Fruit fly (Drosophila melanogaster): ENCODE measurements around the gene CG44194.

The CG44194 gene

dm6 chr3R:12997550-12998233 lies at the start of gene CG44194, which contains the start of the genes CG17327 and CG7518:
Gene CG44194 (minus strand): TSS chr3R:12997726.
Gene CG17327 (minus strand): TSS chr3R:12997726.
Gene CG7518 (plus strand): TSS chr3R:12998089.
- TF ChIP-seq ey (GFP tag; optimal IDR thresholded peaks at IDR 0.05) (peak; percentile 28), psq (GFP tag; optimal IDR thresholded peaks at IDR 0.05) (peak; percentile 7), h (GFP tag; optimal IDR thresholded peaks at IDR 0.05) (no peak), N (GFP tag; optimal IDR thresholded peaks at IDR 0.05) (peak; percentile 25), Hr83 (GFP tag; optimal IDR thresholded peaks at IDR 0.05; ENCODE audit: poor library complexity, severe bottlenecking) (peak; percentile 43), Rel (GFP tag; optimal IDR thresholded peaks at IDR 0.05) (no peak), Rel (tag; optimal IDR thresholded peaks at IDR 0.05) (peak; percentile 82)

- no peak for TF ChIP-seq Dif (GFP tag; optimal IDR thresholded peaks at IDR 0.05; ENCODE audit: partially characterized antibody)
- no peak for TF ChIP-seq br (GFP tag; optimal IDR thresholded peaks at IDR 0.05)
- no peak for TF ChIP-seq psq (GFP tag; optimal IDR thresholded peaks at IDR 0.05)
- TF ChIP-seq HLH106 (tag; optimal IDR thresholded peaks at IDR 0.05), result no peak
- no peak for TF ChIP-seq Mio (GFP tag; optimal IDR thresholded peaks at IDR 0.05)
- no peak for TF ChIP-seq ey (GFP tag; optimal IDR thresholded peaks at IDR 0.05)
Observed at dm6 chr3R:13044459-13044858, 46.9 kb upstream of the CG44194 start, which contains the start of gene Hsc70-2. Gene Hsc70-2 (plus strand): TSS chr3R:13044759.

dm6 chr3R:13043857-13044256 lies 46.3 kb upstream of the CG44194 start, which contains the start of gene CG45122:
Gene CG45122 (plus strand): TSS chr3R:13044157.
- TF ChIP-seq Vsx2 (GFP tag; optimal IDR thresholded peaks at IDR 0.05; ENCODE audit: partially characterized antibody) (no peak), sage (GFP tag; optimal IDR thresholded peaks at IDR 0.05) (no peak), ey (GFP tag; optimal IDR thresholded peaks at IDR 0.05) (no peak), GATAd (GFP tag; optimal IDR thresholded peaks at IDR 0.05) (no peak), usp (GFP tag; optimal IDR thresholded peaks at IDR 0.05) (no peak), CrebA (GFP tag; optimal IDR thresholded peaks at IDR 0.05; ENCODE audit: borderline replicate concordance) (no peak), OdsH (GFP tag; optimal IDR thresholded peaks at IDR 0.05) (no peak), br (GFP tag; optimal IDR thresholded peaks at IDR 0.05) (no peak), pan (optimal IDR thresholded peaks at IDR 0.05) (no peak), Sp1 (GFP tag; optimal IDR thresholded peaks at IDR 0.05) (no peak), dl (GFP tag; optimal IDR thresholded peaks at IDR 0.05; ENCODE audit: insufficient read depth in 1 of 2, partially characterized antibody in 2 of 2) (no peak), foxo (GFP tag; optimal IDR thresholded peaks at IDR 0.05) (no peak), Hr78 (GFP tag; optimal IDR thresholded peaks at IDR 0.05) (no peak), rgr (GFP tag; optimal IDR thresholded peaks at IDR 0.05) (no peak), brk (GFP tag; optimal IDR thresholded peaks at IDR 0.05) (no peak)

- TF ChIP-seq Dfd (GFP tag; optimal IDR thresholded peaks at IDR 0.05) (peak; percentile 61), rgr (GFP tag; optimal IDR thresholded peaks at IDR 0.05) (no peak)
Observed at dm6 chr3R:13042258-13043032, 44.9 kb upstream of the CG44194 start, which contains the start of gene snk. Gene snk (minus strand): TSS chr3R:13042770.

- no peak for TF ChIP-seq Hr83 (GFP tag; optimal IDR thresholded peaks at IDR 0.05; ENCODE audit: poor library complexity, severe bottlenecking)
- TF ChIP-seq usp (GFP tag; optimal IDR thresholded peaks at IDR 0.05), result no peak
- TF ChIP-seq jim (GFP tag; optimal IDR thresholded peaks at IDR 0.05), result no peak
- no peak for TF ChIP-seq h (GFP tag; optimal IDR thresholded peaks at IDR 0.05)
- TF ChIP-seq ey (GFP tag; optimal IDR thresholded peaks at IDR 0.05), result no peak
- TF ChIP-seq CrebA (GFP tag; optimal IDR thresholded peaks at IDR 0.05; ENCODE audit: borderline replicate concordance), result no peak
- no peak for TF ChIP-seq Vsx2 (GFP tag; optimal IDR thresholded peaks at IDR 0.05; ENCODE audit: partially characterized antibody)
- no peak for TF ChIP-seq CG9705 (GFP tag; optimal IDR thresholded peaks at IDR 0.05)
- no peak for TF ChIP-seq woc (GFP tag; optimal IDR thresholded peaks at IDR 0.05)
- no peak for TF ChIP-seq sage (GFP tag; optimal IDR thresholded peaks at IDR 0.05)
- no peak for TF ChIP-seq Hr78 (GFP tag; optimal IDR thresholded peaks at IDR 0.05)
- TF ChIP-seq br (GFP tag; optimal IDR thresholded peaks at IDR 0.05), result no peak
- no peak for TF ChIP-seq Mio (GFP tag; optimal IDR thresholded peaks at IDR 0.05)
- no peak for TF ChIP-seq lola (GFP tag; optimal IDR thresholded peaks at IDR 0.05)
- TF ChIP-seq foxo (GFP tag; optimal IDR thresholded peaks at IDR 0.05), result no peak
- TF ChIP-seq Hnf4 (GFP tag; optimal IDR thresholded peaks at IDR 0.05), result no peak
- no peak for TF ChIP-seq Dif (GFP tag; optimal IDR thresholded peaks at IDR 0.05; ENCODE audit: partially characterized antibody)
- no peak for TF ChIP-seq Myc (optimal IDR thresholded peaks at IDR 0.05)
Observed at dm6 chr3R:13041750-13042149, 44.2 kb upstream of the CG44194 start, which contains the start of gene CG11670. Gene CG11670 (plus strand): TSS chr3R:13042050.

Data from whole organism, wandering third instar larva.